Worm (Caenorhabditis elegans): Measurements from ENCODE around the gene Y39A1A.27.
A peak's percentile ranks its signal among the peaks of the same experiment; 100 is the strongest.

Gene Y39A1A.27

ce11 chrIII:10661292-10661691 is 22.5 kb downstream of the Y39A1A.27 start:
- TF ChIP-seq zip-4 (GFP tag; optimal IDR thresholded peaks at IDR 0.05) = no peak
- TF ChIP-seq nhr-71 (tag; optimal IDR thresholded peaks at IDR 0.05) = no peak
- TF ChIP-seq mdl-1 (tag; optimal IDR thresholded peaks at IDR 0.05) = no peak
- no peak for TF ChIP-seq pqm-1 (tag; optimal IDR thresholded peaks at IDR 0.05)
- no peak for TF ChIP-seq lsy-2 (tag; optimal IDR thresholded peaks at IDR 0.05)
- TF ChIP-seq C34B4.2 (tag; optimal IDR thresholded peaks at IDR 0.05) = no peak
- no peak for TF ChIP-seq nhr-28 (tag; optimal IDR thresholded peaks at IDR 0.05)
- TF ChIP-seq nhr-85 (tag) = peak; percentile 79
- TF ChIP-seq dsc-1 (tag; optimal IDR thresholded peaks at IDR 0.05) = no peak
- TF ChIP-seq blmp-1 (tag; optimal IDR thresholded peaks at IDR 0.05) = peak; percentile 58
- TF ChIP-seq snpc-4 (tag; optimal IDR thresholded peaks at IDR 0.05) = no peak
- no peak for TF ChIP-seq nhr-20 (tag; optimal IDR thresholded peaks at IDR 0.05)
- no peak for TF ChIP-seq nhr-19 (GFP tag; conservative IDR thresholded peaks at IDR 0.05)
- no peak for TF ChIP-seq irx-1 (tag; optimal IDR thresholded peaks at IDR 0.05)
- TF ChIP-seq lin-14 (GFP tag; optimal IDR thresholded peaks at IDR 0.05) = peak; percentile 38
- TF ChIP-seq Y116A8C.19 (tag; optimal IDR thresholded peaks at IDR 0.05; ENCODE audit: borderline replicate concordance) = no peak
- TF ChIP-seq efl-1 (optimal IDR thresholded peaks at IDR 0.05) = no peak
- no peak for TF ChIP-seq efl-1 (GFP tag; optimal IDR thresholded peaks at IDR 0.05 in 1 of 2)
- TF ChIP-seq elt-3 (tag; optimal IDR thresholded peaks at IDR 0.05) = peak in 1 of 6 experiments; percentile 6
- TF ChIP-seq ztf-11 (tag; optimal IDR thresholded peaks at IDR 0.05) = no peak
- TF ChIP-seq fkh-4 (tag; optimal IDR thresholded peaks at IDR 0.05; ENCODE audit: borderline replicate concordance) = no peak
- TF ChIP-seq ceh-82 (tag; optimal IDR thresholded peaks at IDR 0.05) = no peak
- no peak for TF ChIP-seq skn-1 (tag; optimal IDR thresholded peaks at IDR 0.05)
- no peak for TF ChIP-seq nhr-12 (tag; optimal IDR thresholded peaks at IDR 0.05)
- no peak for TF ChIP-seq ztf-4 (tag; optimal IDR thresholded peaks at IDR 0.05)
- TF ChIP-seq aly-2 (tag; optimal IDR thresholded peaks at IDR 0.05) = no peak
- no peak for TF ChIP-seq fkh-8 (tag; optimal IDR thresholded peaks at IDR 0.05)
- TF ChIP-seq isw-1 (GFP tag; IDR thresholded peaks at IDR 0.05) = no peak
- no peak for TF ChIP-seq mab-9 (GFP tag; IDR thresholded peaks at IDR 0.05)
- TF ChIP-seq vab-15 (tag; optimal IDR thresholded peaks at IDR 0.05) = no peak

ce11 chrIII:10666640-10667039 is 27.9 kb downstream of the Y39A1A.27 start:
- TF ChIP-seq nhr-85 (tag) (peak; percentile 55), lin-14 (GFP tag; optimal IDR thresholded peaks at IDR 0.05) (no peak)

ce11 chrIII:10671894-10672293 is 33.1 kb downstream of the Y39A1A.27 start:
- TF ChIP-seq mdl-1 (tag; optimal IDR thresholded peaks at IDR 0.05) = no peak
- no peak for TF ChIP-seq efl-1 (optimal IDR thresholded peaks at IDR 0.05)
- peak in 1 of 2 experiments; percentile 60 for TF ChIP-seq efl-1 (GFP tag; optimal IDR thresholded peaks at IDR 0.05 in 1 of 2)
- no peak for TF ChIP-seq nhr-237 (tag; optimal IDR thresholded peaks at IDR 0.05)
- no peak for TF ChIP-seq ceh-82 (tag; optimal IDR thresholded peaks at IDR 0.05)
- TF ChIP-seq fkh-4 (tag; optimal IDR thresholded peaks at IDR 0.05; ENCODE audit: borderline replicate concordance) = no peak
- TF ChIP-seq blmp-1 (tag; optimal IDR thresholded peaks at IDR 0.05) = peak; percentile 83

ce11 chrIII:10678971-10679370 is 40.2 kb downstream of the Y39A1A.27 start, which contains the start of gene Y39A1A.16:
Y39A1A.16 (plus strand) TSS chrIII:10679271.
- TF ChIP-seq Y116A8C.19 (tag; optimal IDR thresholded peaks at IDR 0.05; ENCODE audit: borderline replicate concordance) (no peak), nhr-90 (tag; optimal IDR thresholded peaks at IDR 0.05; ENCODE audit: poor library complexity) (no peak), fkh-4 (tag; optimal IDR thresholded peaks at IDR 0.05; ENCODE audit: borderline replicate concordance) (no peak), sox-4 (tag; optimal IDR thresholded peaks at IDR 0.05) (no peak), nhr-85 (tag) (no peak), tlp-1 (tag; optimal IDR thresholded peaks at IDR 0.05) (no peak), fkh-10 (GFP tag; optimal IDR thresholded peaks at IDR 0.05) (no peak), snu-23 (GFP tag; optimal IDR thresholded peaks at IDR 0.05) (no peak), alr-1 (tag; optimal IDR thresholded peaks at IDR 0.05; ENCODE audit: borderline replicate concordance) (no peak), ceh-90 (tag; optimal IDR thresholded peaks at IDR 0.05) (no peak), pax-3 (tag; optimal IDR thresholded peaks at IDR 0.05) (no peak), mdl-1 (tag; optimal IDR thresholded peaks at IDR 0.05) (no peak), aha-1 (tag; optimal IDR thresholded peaks at IDR 0.05) (no peak), fos-1 (tag; optimal IDR thresholded peaks at IDR 0.05) (no peak), nhr-71 (tag; optimal IDR thresholded peaks at IDR 0.05) (no peak), C04F5.9 (tag; optimal IDR thresholded peaks at IDR 0.05) (no peak), xbp-1 (tag; optimal IDR thresholded peaks at IDR 0.05) (no peak), rnt-1 (tag; optimal IDR thresholded peaks at IDR 0.05) (no peak), sup-37 (GFP tag; optimal IDR thresholded peaks at IDR 0.05) (no peak), ets-5 (GFP tag; IDR thresholded peaks at IDR 0.05) (no peak)

Measured in whole organism, L1 larva.